Worm (Caenorhabditis elegans) whole organism, L1 larva: Measurements from ENCODE around the gene sra-1.

Experiments
- Y116A8C.19 ChIP-seq: sonication (generic microtip); optimal IDR thresholded peaks from 2 replicates; lab custom pipeline; 2016; ENCODE audit warnings: missing compliant biosample characterization, missing genetic modification characterization, borderline replicate concordance
- aha-1 ChIP-seq: fragments of 150-350 bp; optimal IDR thresholded peaks from 2 replicates; lab custom pipeline; 2014; ENCODE audit warnings: missing biosample characterization, missing genetic modification characterization
- ceh-82 ChIP-seq, 3 experiments: fragments of 150-350 bp in 1 of 3; sonication (generic microtip) in 2 of 3; optimal IDR thresholded peaks; 2 replicates each; lab custom pipeline; 2014 to 2017; ENCODE audit warnings: missing biosample characterization in 3 of 3, missing genetic modification characterization in 3 of 3
- ceh-88 ChIP-seq: fragments of 200-800 bp; sonication (Bioruptor generic); IDR thresholded peaks from 2 replicates; pipeline ENCODE4 v1.3.6; 2022; ENCODE audit warnings: missing genetic modification characterization, missing compliant biosample characterization
- efl-3 ChIP-seq: fragments of 200-800 bp; sonication (Bioruptor generic); optimal IDR thresholded peaks from 2 replicates; lab custom pipeline; 2018; ENCODE audit warnings: mild to moderate bottlenecking, missing genetic modification characterization, missing compliant biosample characterization
- egl-13 ChIP-seq: sonication (generic microtip); optimal IDR thresholded peaks from 2 replicates; lab custom pipeline; 2016; ENCODE audit warnings: missing genotype, missing genetic modification reagents, missing genetic modification characterization, missing compliant biosample characterization
- egl-27 ChIP-seq, 2 experiments: fragments of 150-350 bp in 1 of 2; sonication (generic microtip); optimal IDR thresholded peaks; 3 replicates each; lab custom pipeline; 2017 to 2018; ENCODE audit warnings: missing biosample characterization in 2 of 2, missing genetic modification characterization in 2 of 2, missing genetic modification reagents in 2 of 2
- elt-3 ChIP-seq, 6 experiments: fragments of 150-350 bp in 1 of 6; sonication (generic microtip); optimal IDR thresholded peaks; 2 replicates each; lab custom pipeline; 2017 to 2018; ENCODE audit warnings: missing biosample characterization in 6 of 6, missing genetic modification characterization in 6 of 6, inconsistent platforms in 1 of 6
- fkh-10 ChIP-seq: sonication (generic microtip); optimal IDR thresholded peaks from 2 replicates; lab custom pipeline; 2017; ENCODE audit warnings: missing biosample characterization, missing genetic modification reagents, missing genetic modification characterization
- fkh-8 ChIP-seq: sonication (generic microtip); optimal IDR thresholded peaks from 2 replicates; lab custom pipeline; 2016; ENCODE audit warnings: mild to moderate bottlenecking, missing genetic modification characterization, missing compliant biosample characterization
- fos-1 ChIP-seq: fragments of 150-350 bp; optimal IDR thresholded peaks from 2 replicates; lab custom pipeline; 2014; ENCODE audit warnings: missing biosample characterization, missing genetic modification characterization
- isw-1 ChIP-seq: fragments of 200-800 bp; sonication (Bioruptor generic); IDR thresholded peaks from 2 replicates; pipeline ENCODE4 v1.3.6; 2022; ENCODE audit warnings: missing genetic modification characterization, missing compliant biosample characterization
- jun-1 ChIP-seq: fragments of 150-350 bp; optimal IDR thresholded peaks from 2 replicates; lab custom pipeline; 2014; ENCODE audit warnings: missing biosample characterization, missing genetic modification reagents, missing genetic modification characterization
- mab-9 ChIP-seq: fragments of 200-800 bp; sonication (Bioruptor generic); IDR thresholded peaks from 2 replicates; pipeline ENCODE4 v1.3.6; 2022; ENCODE audit warnings: missing genetic modification reagents, missing genetic modification characterization, missing compliant biosample characterization
- mdl-1 ChIP-seq, 2 experiments: fragments of 150-350 bp; optimal IDR thresholded peaks; 2 replicates each; lab custom pipeline; 2014 to 2017; ENCODE audit warnings: missing biosample characterization in 2 of 2, missing genetic modification characterization in 2 of 2, inconsistent platforms in 1 of 2
- mep-1 ChIP-seq: fragments of 150-350 bp; optimal IDR thresholded peaks from 2 replicates; lab custom pipeline; 2014; ENCODE audit warnings: missing biosample characterization, missing genetic modification characterization
- nhr-11 ChIP-seq: fragments of 150-350 bp; optimal IDR thresholded peaks from 2 replicates; lab custom pipeline; 2014; ENCODE audit warnings: missing biosample characterization, missing genetic modification characterization
- nhr-12 ChIP-seq: sonication (generic microtip); optimal IDR thresholded peaks from 2 replicates; lab custom pipeline; 2017; ENCODE audit warnings: missing biosample characterization, missing genetic modification characterization
- nhr-76 ChIP-seq: sonication (generic microtip); optimal IDR thresholded peaks from 2 replicates; lab custom pipeline; 2017; ENCODE audit warnings: missing biosample characterization, missing genetic modification characterization
- nhr-77 ChIP-seq: fragments of 150-350 bp; optimal IDR thresholded peaks from 2 replicates; lab custom pipeline; 2014; ENCODE audit warnings: missing biosample characterization, missing genetic modification characterization
- nhr-84 ChIP-seq: sonication (generic microtip); optimal IDR thresholded peaks from 2 replicates; lab custom pipeline; 2017; ENCODE audit warnings: missing biosample characterization, missing genetic modification characterization
- nhr-85 ChIP-seq: sonication (generic microtip); peaks from one replicate; lab custom pipeline; 2016; ENCODE audit warnings: missing genetic modification characterization, inconsistent platforms, missing compliant biosample characterization
- pqm-1 ChIP-seq: sonication (generic microtip); optimal IDR thresholded peaks from 3 replicates; lab custom pipeline; 2017; ENCODE audit warnings: missing biosample characterization, missing genetic modification characterization
- skn-1 ChIP-seq: fragments of 150-350 bp; optimal IDR thresholded peaks from 2 replicates; lab custom pipeline; 2014; ENCODE audit warnings: missing biosample characterization, missing genetic modification characterization
- tlp-1 ChIP-seq: fragments of 150-350 bp; optimal IDR thresholded peaks from 2 replicates; lab custom pipeline; 2014; ENCODE audit warnings: missing biosample characterization, missing genetic modification characterization
- unc-30 ChIP-seq: sonication (generic microtip); optimal IDR thresholded peaks from 2 replicates; lab custom pipeline; 2017; ENCODE audit warnings: missing biosample characterization, missing genetic modification characterization
- xbp-1 ChIP-seq: sonication (generic microtip); optimal IDR thresholded peaks from 2 replicates; lab custom pipeline; 2016; ENCODE audit warnings: missing genetic modification characterization, missing compliant biosample characterization

sra-1 gene

DNA sequence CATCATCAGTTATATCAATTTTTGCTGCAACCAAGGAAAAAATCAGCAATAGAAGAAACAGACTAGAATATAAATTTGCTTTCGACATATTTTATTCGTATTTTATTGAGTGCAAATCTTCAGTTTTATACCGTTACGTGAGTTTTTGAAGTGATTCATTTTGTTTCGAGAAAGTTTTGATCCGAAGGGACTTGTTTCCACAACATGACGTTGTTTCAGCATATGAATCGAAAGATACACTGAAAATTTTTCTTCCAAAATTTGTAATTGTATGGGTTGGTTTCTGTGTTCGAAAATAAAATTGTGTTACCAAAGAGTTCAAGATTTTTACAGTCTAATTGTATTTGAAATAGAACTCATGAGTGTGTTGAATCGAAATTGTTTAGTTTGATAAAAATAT lies 41.5 kb downstream of the sra-1 start, which contains the start of gene T19H5.7:
Gene T19H5.7, minus strand, starts transcription at position 101 of the 400 bp plus-strand sequence.
- TF ChIP-seq nhr-85 (tag; lab: Kevin White, UChicago): no peak
- no peak for TF ChIP-seq efl-3 (GFP tag; lab: Kevin White, UChicago)
- TF ChIP-seq unc-30 (tag; lab: Kevin White, UChicago): no peak
- no peak for TF ChIP-seq mep-1 (tag; lab: Kevin White, UChicago)
- no peak for TF ChIP-seq isw-1 (GFP tag; lab: Robert Waterston, UW)
- TF ChIP-seq pqm-1: no peak
- no peak for TF ChIP-seq fkh-10 (GFP tag; lab: Kevin White, UChicago)
- no peak for TF ChIP-seq nhr-11 (tag; lab: Kevin White, UChicago)
- no peak for TF ChIP-seq nhr-76 (tag; lab: Kevin White, UChicago)
- no peak for TF ChIP-seq Y116A8C.19 (tag; lab: Kevin White, UChicago)
- TF ChIP-seq skn-1 (tag; lab: Kevin White, UChicago): no peak
- no peak for TF ChIP-seq ceh-88 (GFP tag; lab: Robert Waterston, UW)
- TF ChIP-seq aha-1 (tag; lab: Kevin White, UChicago): no peak

DNA sequence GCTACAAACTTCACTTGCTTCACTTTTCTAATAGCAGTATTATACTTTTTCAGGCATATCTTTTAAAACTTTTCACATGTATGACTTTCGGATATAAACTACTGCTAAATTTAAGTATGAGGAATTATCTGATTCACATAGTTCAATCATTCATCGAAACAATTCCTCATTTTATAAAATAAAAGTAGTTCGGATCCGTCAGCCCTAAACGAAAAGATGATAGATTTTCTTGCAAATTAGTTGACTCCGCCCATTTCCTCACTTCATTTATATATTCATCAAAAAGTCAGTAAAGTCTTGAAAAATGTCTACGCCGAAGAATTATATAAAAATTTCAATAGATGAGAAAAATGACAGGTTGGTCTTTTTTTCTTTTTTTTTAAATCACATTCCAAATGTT lies 43.9 kb downstream of the sra-1 start, which contains the start of gene chil-27:
Gene chil-27, plus strand, starts transcription at position 301 of the 400 bp plus-strand sequence.
- TF ChIP-seq fos-1 (tag; lab: Kevin White, UChicago) (no peak), mab-9 (GFP tag; lab: Robert Waterston, UW) (no peak), xbp-1 (tag; lab: Kevin White, UChicago) (no peak), nhr-84 (tag; lab: Kevin White, UChicago) (no peak), egl-27 (tag; optimal IDR thresholded peaks at IDR 0.05; lab: Kevin White, UChicago) (no peak), mep-1 (tag; lab: Kevin White, UChicago) (no peak), mdl-1 (tag; optimal IDR thresholded peaks at IDR 0.05; lab: Kevin White, UChicago) (no peak), isw-1 (GFP tag; lab: Robert Waterston, UW) (no peak), nhr-12 (tag; lab: Kevin White, UChicago) (no peak), elt-3 (tag; optimal IDR thresholded peaks at IDR 0.05; lab: Kevin White, UChicago) (no peak)
- TF ChIP-seq, all 84 proteins: peak for 0

DNA sequence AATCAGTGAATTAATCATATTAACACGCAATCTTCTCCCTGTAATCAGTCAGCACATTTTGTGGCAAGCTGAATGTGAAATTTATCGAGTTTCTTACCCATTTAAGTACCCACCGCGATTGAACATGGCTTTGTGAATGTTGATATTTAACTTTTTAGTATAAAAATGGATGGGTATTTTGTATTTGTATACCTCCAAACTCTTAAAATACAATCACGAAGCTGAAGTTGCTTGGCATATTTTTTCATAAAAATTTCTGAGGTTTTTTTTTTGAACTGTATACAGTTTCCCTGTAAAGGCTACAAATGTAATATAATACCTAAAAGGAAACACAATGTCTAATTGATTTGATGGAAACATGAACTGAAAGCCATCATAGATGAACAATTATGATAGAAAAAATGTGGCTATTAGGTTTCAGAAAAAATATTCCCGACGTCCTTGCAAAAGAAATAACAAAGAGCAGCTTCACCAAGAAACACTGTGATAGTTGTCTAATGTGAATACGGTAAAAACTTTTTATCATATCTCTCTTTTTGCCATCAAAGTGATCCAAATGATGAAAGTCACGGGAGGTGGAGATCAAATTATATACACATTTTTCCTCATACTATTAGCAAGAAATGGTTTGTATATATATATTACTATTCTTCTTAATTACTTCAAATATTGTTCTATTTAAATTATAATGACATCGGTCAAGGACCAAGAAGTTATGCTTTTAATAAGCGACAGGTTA lies 46.9 kb downstream of the sra-1 start, which contains the start of the genes chil-25 and chil-26:
Gene chil-25, minus strand, starts transcription at position 101 of the 739 bp plus-strand sequence.
Gene chil-26, plus strand, starts transcription at position 689 of the 739 bp plus-strand sequence.
- TF ChIP-seq nhr-77 (tag; lab: Kevin White, UChicago) (no peak), fkh-8 (tag; lab: Kevin White, UChicago) (no peak), jun-1 (tag; lab: Kevin White, UChicago) (no peak), tlp-1 (tag; lab: Kevin White, UChicago) (no peak), egl-13 (tag; lab: Kevin White, UChicago) (no peak), ceh-82 (tag; optimal IDR thresholded peaks at IDR 0.05; lab: Kevin White, UChicago) (no peak), fkh-10 (GFP tag; lab: Kevin White, UChicago) (no peak)
